Worm (Caenorhabditis elegans) whole organism, mixed stage, embryonic: ENCODE data around the gene T10D4.19.

ENCODE experiments used
- M03D4.4 ChIP-seq: sonication (generic microtip); optimal IDR thresholded peaks from 2 replicates; lab custom pipeline; 2017; ENCODE audit warnings: mild to moderate bottlenecking, missing genetic modification characterization, missing compliant biosample characterization
- bed-3 ChIP-seq: fragments of 200-800 bp; sonication (Bioruptor generic); optimal IDR thresholded peaks from 3 replicates; lab custom pipeline; 2018; ENCODE audit warnings: mild to moderate bottlenecking, missing genetic modification characterization, moderate library complexity, missing compliant biosample characterization
- blmp-1 ChIP-seq: fragments of 150-350 bp; optimal IDR thresholded peaks from 2 replicates; lab custom pipeline; 2014; ENCODE audit warnings: missing biosample characterization, missing genetic modification characterization
- ceh-39 ChIP-seq: fragments of 150-350 bp; optimal IDR thresholded peaks from 2 replicates; lab custom pipeline; 2014; ENCODE audit warnings: missing biosample characterization, missing genetic modification characterization
- ceh-43 ChIP-seq: fragments of 200-800 bp; sonication (Bioruptor generic); optimal IDR thresholded peaks from 2 replicates; lab custom pipeline; 2018; ENCODE audit warnings: mild to moderate bottlenecking, missing genetic modification characterization, moderate library complexity, missing compliant biosample characterization
- ceh-83 ChIP-seq: fragments of 200-800 bp; sonication (Bioruptor generic); optimal IDR thresholded peaks from 2 replicates; lab custom pipeline; 2018; ENCODE audit warnings: mild to moderate bottlenecking, missing genetic modification characterization, missing compliant biosample characterization
- cnd-1 ChIP-seq: fragments of 200-800 bp; sonication (Bioruptor generic); optimal IDR thresholded peaks from 2 replicates; lab custom pipeline; 2018; ENCODE audit warnings: mild to moderate bottlenecking, missing genetic modification characterization, missing compliant biosample characterization
- drap-1 ChIP-seq: fragments of 200-800 bp; sonication (Bioruptor generic); optimal IDR thresholded peaks from 3 replicates; lab custom pipeline; 2018; ENCODE audit warnings: mild to moderate bottlenecking, missing genetic modification characterization, missing compliant biosample characterization
- elt-1 ChIP-seq: sonication (generic microtip); optimal IDR thresholded peaks from 2 replicates; lab custom pipeline; 2017; ENCODE audit warnings: missing genetic modification characterization, mild to moderate bottlenecking, missing compliant biosample characterization, antibody characterized with exemption, moderate library complexity, borderline replicate concordance; ENCODE audit not compliant: insufficient read depth
- elt-3 ChIP-seq: fragments of 150-350 bp; optimal IDR thresholded peaks from 2 replicates; lab custom pipeline; 2014; ENCODE audit warnings: missing biosample characterization, missing genetic modification characterization
- flh-1 ChIP-seq: fragments of 200-800 bp; sonication (Bioruptor generic); optimal IDR thresholded peaks from 2 replicates; lab custom pipeline; 2018; ENCODE audit warnings: mild to moderate bottlenecking, missing genetic modification characterization, moderate library complexity, missing compliant biosample characterization
- ham-2 ChIP-seq: fragments of 200-800 bp; sonication (Bioruptor generic); optimal IDR thresholded peaks from 2 replicates; lab custom pipeline; 2018; ENCODE audit warnings: mild to moderate bottlenecking, missing genetic modification characterization, missing compliant biosample characterization
- hlh-1 ChIP-seq: fragments of 150-350 bp; optimal IDR thresholded peaks from 2 replicates; lab custom pipeline; 2014; ENCODE audit warnings: missing biosample characterization, missing genetic modification reagents, missing genetic modification characterization
- lin-13 ChIP-seq: fragments of 150-350 bp; optimal IDR thresholded peaks from 2 replicates; lab custom pipeline; 2014; ENCODE audit warnings: missing biosample characterization, missing genetic modification characterization
- lin-32 ChIP-seq: fragments of 200-800 bp; sonication (Bioruptor generic); optimal IDR thresholded peaks from 2 replicates; lab custom pipeline; 2018; ENCODE audit warnings: mild to moderate bottlenecking, missing genetic modification characterization, missing compliant biosample characterization
- lsy-2 ChIP-seq: fragments of 150-350 bp; optimal IDR thresholded peaks from 2 replicates; lab custom pipeline; 2014; ENCODE audit warnings: missing biosample characterization, missing genetic modification characterization
- mep-1 ChIP-seq: fragments of 150-350 bp; optimal IDR thresholded peaks from 2 replicates; lab custom pipeline; 2017; ENCODE audit warnings: missing biosample characterization, missing genetic modification reagents, missing genetic modification characterization, inconsistent platforms
- mls-2 ChIP-seq: sonication (generic microtip); optimal IDR thresholded peaks from 2 replicates; lab custom pipeline; 2016; ENCODE audit warnings: mild to moderate bottlenecking, missing genetic modification characterization, moderate library complexity, missing compliant biosample characterization
- nhr-12 ChIP-seq: fragments of 150-350 bp; optimal IDR thresholded peaks from 2 replicates; lab custom pipeline; 2014; ENCODE audit warnings: missing biosample characterization, missing genetic modification characterization
- nhr-2 ChIP-seq: fragments of 150-350 bp; optimal IDR thresholded peaks from 2 replicates; lab custom pipeline; 2014; ENCODE audit warnings: missing biosample characterization, missing genetic modification characterization
- nhr-237 ChIP-seq: fragments of 150-350 bp; optimal IDR thresholded peaks from 2 replicates; lab custom pipeline; 2014; ENCODE audit warnings: missing biosample characterization, missing genetic modification characterization
- nhr-28 ChIP-seq: fragments of 150-350 bp; optimal IDR thresholded peaks from 2 replicates; lab custom pipeline; 2014; ENCODE audit warnings: missing biosample characterization, missing genetic modification characterization
- nhr-76 ChIP-seq: sonication (generic microtip); optimal IDR thresholded peaks from 2 replicates; lab custom pipeline; 2017; ENCODE audit warnings: missing biosample characterization, missing genetic modification characterization
- pha-4 ChIP-seq: fragments of 150-350 bp; optimal IDR thresholded peaks from 2 replicates; lab custom pipeline; 2018; ENCODE audit warnings: missing biosample characterization, missing genetic modification reagents, missing genetic modification characterization
- sem-2 ChIP-seq: fragments of 200-800 bp; sonication (Bioruptor generic); optimal IDR thresholded peaks from 2 replicates; lab custom pipeline; 2018; ENCODE audit warnings: mild to moderate bottlenecking, missing genetic modification characterization, missing compliant biosample characterization
- snpc-4 ChIP-seq: fragments of 150-350 bp; optimal IDR thresholded peaks from 2 replicates; lab custom pipeline; 2014; ENCODE audit warnings: missing biosample characterization, missing genetic modification characterization
- sptf-1 ChIP-seq: sonication (generic microtip); optimal IDR thresholded peaks from 2 replicates; lab custom pipeline; 2017; ENCODE audit warnings: mild to moderate bottlenecking, missing genetic modification characterization, moderate library complexity, missing compliant biosample characterization
- tbx-8 ChIP-seq: fragments of 200-800 bp; sonication (Bioruptor generic); optimal IDR thresholded peaks from 2 replicates; lab custom pipeline; 2018; ENCODE audit warnings: mild to moderate bottlenecking, missing genetic modification characterization, moderate library complexity, missing compliant biosample characterization
- unc-120 ChIP-seq: sonication (generic microtip); optimal IDR thresholded peaks from 2 replicates; lab custom pipeline; 2017; ENCODE audit warnings: missing genetic modification characterization, missing compliant biosample characterization; ENCODE audit not compliant: poor library complexity, severe bottlenecking
- unc-39 ChIP-seq: fragments of 150-350 bp; optimal IDR thresholded peaks from 2 replicates; lab custom pipeline; 2014; ENCODE audit warnings: missing biosample characterization, missing genetic modification characterization
- unc-62 ChIP-seq: fragments of 150-350 bp; optimal IDR thresholded peaks from 2 replicates; lab custom pipeline; 2014; ENCODE audit warnings: missing biosample characterization, missing genetic modification reagents, missing genetic modification characterization
- zip-8 ChIP-seq: fragments of 150-350 bp; optimal IDR thresholded peaks from 2 replicates; lab custom pipeline; 2014; ENCODE audit warnings: missing biosample characterization, missing genetic modification characterization
- ztf-11 ChIP-seq: fragments of 150-350 bp; optimal IDR thresholded peaks from 2 replicates; lab custom pipeline; 2014; ENCODE audit warnings: missing biosample characterization, missing genetic modification characterization

T10D4.19 gene

DNA sequence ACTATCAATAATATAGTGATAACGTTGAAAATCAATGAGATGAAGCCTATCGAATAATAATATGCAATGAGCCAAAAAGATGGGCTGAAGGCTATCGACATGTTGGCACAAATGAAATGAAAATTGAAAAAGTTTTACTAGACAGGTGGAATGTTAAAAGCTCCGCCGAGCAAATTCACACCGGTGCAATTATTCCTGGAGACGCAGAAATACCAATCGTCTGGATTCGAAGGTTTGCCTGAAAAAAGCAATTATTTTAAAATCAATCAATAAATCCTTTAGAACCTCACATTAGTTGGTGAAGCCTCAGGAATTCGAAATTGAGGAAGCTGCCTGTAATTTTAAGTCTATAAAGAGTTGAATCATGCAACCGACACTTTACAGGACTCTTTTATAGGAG lies 2.7 kb downstream of the T10D4.19 start, which contains the start of gene sri-32:
sri-32 (minus strand) TSS at position 101 of the 400 bp plus-strand sequence.
- TF ChIP-seq ztf-11 (tag; lab: Kevin White, UChicago) (no peak), ceh-43 (GFP tag; lab: Kevin White, UChicago) (no peak), unc-39 (tag; lab: Kevin White, UChicago) (no peak), lin-13 (tag; lab: Kevin White, UChicago) (no peak), ham-2 (GFP tag; lab: Kevin White, UChicago) (no peak), zip-8 (tag; lab: Kevin White, UChicago) (no peak), cnd-1 (tag; lab: Kevin White, UChicago) (no peak), elt-1 (tag; lab: Kevin White, UChicago) (no peak), nhr-2 (no peak), pha-4 (no peak), snpc-4 (tag; lab: Kevin White, UChicago) (no peak), ceh-83 (GFP tag; lab: Kevin White, UChicago) (no peak)

DNA sequence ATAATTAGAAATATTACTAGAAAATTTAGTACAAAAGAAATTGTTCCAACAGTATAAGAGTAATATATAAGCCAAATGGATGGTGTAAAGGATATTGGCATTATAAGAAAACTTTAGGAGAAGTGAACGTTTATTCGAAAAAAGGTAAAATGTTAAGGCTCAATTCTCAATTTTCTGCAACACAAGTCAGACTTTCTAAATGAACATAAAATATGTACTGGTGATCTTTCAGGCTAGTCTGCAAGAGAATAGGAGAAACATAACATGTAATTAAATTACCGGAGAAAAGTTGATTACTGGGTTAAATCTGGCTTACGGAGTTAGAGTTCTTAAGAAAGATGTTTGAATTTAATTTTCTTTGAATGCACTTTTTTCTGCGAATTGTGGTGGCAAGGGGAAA lies 5.0 kb downstream of the T10D4.19 start, which contains the start of gene sri-33:
sri-33 (minus strand) TSS at position 101 of the 400 bp plus-strand sequence.
- no peak for TF ChIP-seq nhr-12 (tag; lab: Kevin White, UChicago)
- TF ChIP-seq nhr-28 (tag; lab: Kevin White, UChicago): no peak
- no peak for TF ChIP-seq elt-3 (tag; lab: Kevin White, UChicago)
- TF ChIP-seq nhr-76 (tag; lab: Kevin White, UChicago): no peak
- no peak for TF ChIP-seq elt-1 (tag; lab: Kevin White, UChicago)
- TF ChIP-seq blmp-1 (tag; lab: Kevin White, UChicago): no peak
- TF ChIP-seq sptf-1 (tag; lab: Kevin White, UChicago): no peak
- TF ChIP-seq sem-2 (GFP tag; lab: Kevin White, UChicago): no peak
- no peak for TF ChIP-seq tbx-8
- no peak for TF ChIP-seq flh-1
- TF ChIP-seq cnd-1 (tag; lab: Kevin White, UChicago): no peak
- TF ChIP-seq ceh-43 (GFP tag; lab: Kevin White, UChicago): no peak

DNA sequence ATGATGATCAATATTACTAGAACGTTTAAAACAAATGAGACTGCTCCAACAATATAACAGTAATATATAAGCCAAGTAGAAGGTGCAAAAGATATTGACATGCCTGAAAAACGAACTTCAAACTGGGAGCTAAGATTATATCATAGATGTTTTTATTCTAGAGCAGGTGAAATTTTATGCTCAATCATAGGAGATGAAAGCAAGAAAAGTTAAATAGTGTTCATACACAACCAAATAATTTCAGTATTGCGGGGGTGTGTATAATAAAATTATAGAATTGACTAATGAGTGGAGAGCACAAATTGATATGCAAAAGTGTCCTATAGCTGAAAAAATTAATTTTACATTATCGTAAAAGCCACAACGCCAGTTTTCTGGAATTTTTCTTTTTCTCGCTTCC lies 7.3 kb downstream of the T10D4.19 start, which contains the start of gene sri-34:
sri-34 (minus strand) TSS at position 101 of the 400 bp plus-strand sequence.
- TF ChIP-seq hlh-1 (tag; lab: Kevin White, UChicago): no peak
- TF ChIP-seq ztf-11 (tag; lab: Kevin White, UChicago): no peak
- TF ChIP-seq nhr-12 (tag; lab: Kevin White, UChicago): no peak
- TF ChIP-seq unc-62 (GFP tag; lab: Kevin White, UChicago): no peak
- no peak for TF ChIP-seq flh-1
- no peak for TF ChIP-seq nhr-2
- TF ChIP-seq elt-3 (tag; lab: Kevin White, UChicago): no peak
- no peak for TF ChIP-seq mep-1 (tag; lab: Kevin White, UChicago)
- TF ChIP-seq zip-8 (tag; lab: Kevin White, UChicago): no peak
- no peak for TF ChIP-seq blmp-1 (tag; lab: Kevin White, UChicago)
- TF ChIP-seq drap-1: no peak
- no peak for TF ChIP-seq bed-3 (GFP tag; lab: Kevin White, UChicago)
- no peak for TF ChIP-seq lsy-2 (tag; lab: Kevin White, UChicago)
- TF ChIP-seq snpc-4 (tag; lab: Kevin White, UChicago): no peak
- no peak for TF ChIP-seq elt-1 (tag; lab: Kevin White, UChicago)
- no peak for TF ChIP-seq mls-2 (tag; lab: Kevin White, UChicago)
- no peak for TF ChIP-seq ceh-83 (GFP tag; lab: Kevin White, UChicago)
- TF ChIP-seq nhr-237 (tag; lab: Kevin White, UChicago): no peak
- TF ChIP-seq ceh-43 (GFP tag; lab: Kevin White, UChicago): no peak

DNA sequence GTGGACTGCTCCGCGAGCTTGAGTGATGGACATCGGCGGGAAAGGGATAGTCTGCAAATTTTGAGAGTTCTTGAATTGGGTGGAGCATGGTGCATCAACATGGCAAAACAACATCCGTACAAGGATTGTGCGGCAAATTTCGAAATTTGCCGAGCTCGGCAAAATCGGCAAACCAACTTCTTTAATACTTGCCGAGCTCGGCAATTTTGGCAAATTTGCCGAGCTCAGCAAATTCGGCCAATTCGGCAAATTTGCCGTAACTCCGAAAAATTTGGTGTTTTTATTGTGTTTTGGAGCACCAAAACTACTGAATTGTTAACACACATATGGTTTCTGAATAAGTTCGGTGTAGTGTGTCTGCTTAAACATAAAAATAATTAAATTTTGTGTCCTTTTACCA lies 18.4 kb downstream of the T10D4.19 start, which contains the start of gene fbxc-55:
fbxc-55 (minus strand) TSS at position 101 of the 400 bp plus-strand sequence.
- TF ChIP-seq lsy-2 (tag; lab: Kevin White, UChicago) (no peak), nhr-2 (no peak)

DNA sequence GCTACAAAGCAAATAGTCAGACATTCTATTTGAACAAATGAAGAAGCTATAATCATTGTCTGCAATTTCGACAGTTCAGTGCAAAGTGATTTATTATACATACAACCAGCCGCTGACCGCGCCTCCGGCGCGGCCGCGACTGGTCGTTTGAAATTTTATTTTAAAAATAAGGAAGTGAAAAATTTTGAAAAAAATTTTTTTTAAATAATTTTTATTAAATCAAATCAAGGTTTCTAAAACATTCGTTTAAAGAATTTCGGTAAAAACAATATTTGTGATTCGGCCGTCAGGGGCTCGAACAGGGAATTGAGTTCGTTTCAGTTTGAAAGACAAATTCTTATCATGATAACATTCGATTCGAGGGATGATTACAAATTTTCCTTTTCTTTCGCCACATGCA lies 20.5 kb downstream of the T10D4.19 start, which contains the start of gene Y27F2A.10:
Y27F2A.10 (minus strand) TSS at position 101 of the 400 bp plus-strand sequence.
- TF ChIP-seq blmp-1 (tag; lab: Kevin White, UChicago) (no peak), ceh-39 (tag; lab: Kevin White, UChicago) (no peak), unc-39 (tag; lab: Kevin White, UChicago) (no peak), pha-4 (no peak), mls-2 (tag; lab: Kevin White, UChicago) (no peak), lin-32 (no peak), elt-3 (tag; lab: Kevin White, UChicago) (no peak), ztf-11 (tag; lab: Kevin White, UChicago) (no peak), unc-120 (tag; lab: Kevin White, UChicago) (no peak), hlh-1 (tag; lab: Kevin White, UChicago) (no peak), nhr-28 (tag; lab: Kevin White, UChicago) (no peak), mep-1 (tag; lab: Kevin White, UChicago) (no peak), nhr-2 (no peak), elt-1 (tag; lab: Kevin White, UChicago) (no peak), zip-8 (tag; lab: Kevin White, UChicago) (no peak), nhr-76 (tag; lab: Kevin White, UChicago) (no peak), M03D4.4 (no peak), snpc-4 (tag; lab: Kevin White, UChicago) (no peak)
